Worm (Caenorhabditis elegans) whole organism, L4/young adult: ENCODE results near the gene ilc-17.1.

Source experiments
- W03F9.2 ChIP-seq: fragments of 150-350 bp; optimal IDR thresholded peaks from 2 replicates; lab custom pipeline; 2014; ENCODE audit warnings: missing biosample characterization, missing genetic modification characterization
- dao-5 ChIP-seq: sonication (generic microtip); optimal IDR thresholded peaks from 2 replicates; lab custom pipeline; 2016; ENCODE audit warnings: missing genotype, missing genetic modification characterization, moderate library complexity, missing compliant biosample characterization
- him-1 ChIP-seq: sonication (generic microtip); optimal IDR thresholded peaks from 2 replicates; lab custom pipeline; 2016; ENCODE audit warnings: missing genotype, missing genetic modification reagents, missing genetic modification characterization, missing compliant biosample characterization

DNA sequence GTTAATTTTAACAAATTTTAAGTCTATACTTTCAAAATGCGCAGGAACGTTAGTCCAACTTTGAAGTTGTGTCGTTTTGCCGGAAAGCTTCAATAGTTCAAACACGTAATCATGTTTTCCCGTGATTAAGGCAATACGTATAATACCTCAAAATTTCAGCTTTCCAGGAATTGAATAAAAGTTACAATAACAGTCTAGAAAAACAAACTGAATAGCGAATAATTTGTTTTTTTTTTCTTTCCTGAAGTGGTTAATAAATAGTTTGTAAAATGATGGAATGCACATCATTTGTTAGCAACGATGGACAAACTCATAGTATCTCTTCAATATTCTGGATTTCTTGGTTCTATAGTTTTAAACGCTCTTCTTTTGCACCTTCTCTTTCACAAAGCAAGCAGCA lies 20.4 kb upstream of the ilc-17.1 start, which contains the start of gene str-123:
- TF ChIP-seq him-1 (no peak), dao-5 (tag; lab: Kevin White, UChicago) (no peak), W03F9.2 (tag; lab: Kevin White, UChicago) (no peak)
